Fruit fly (Drosophila melanogaster): Measurements from ENCODE around the gene Brr2.

The Brr2 gene

DNA sequence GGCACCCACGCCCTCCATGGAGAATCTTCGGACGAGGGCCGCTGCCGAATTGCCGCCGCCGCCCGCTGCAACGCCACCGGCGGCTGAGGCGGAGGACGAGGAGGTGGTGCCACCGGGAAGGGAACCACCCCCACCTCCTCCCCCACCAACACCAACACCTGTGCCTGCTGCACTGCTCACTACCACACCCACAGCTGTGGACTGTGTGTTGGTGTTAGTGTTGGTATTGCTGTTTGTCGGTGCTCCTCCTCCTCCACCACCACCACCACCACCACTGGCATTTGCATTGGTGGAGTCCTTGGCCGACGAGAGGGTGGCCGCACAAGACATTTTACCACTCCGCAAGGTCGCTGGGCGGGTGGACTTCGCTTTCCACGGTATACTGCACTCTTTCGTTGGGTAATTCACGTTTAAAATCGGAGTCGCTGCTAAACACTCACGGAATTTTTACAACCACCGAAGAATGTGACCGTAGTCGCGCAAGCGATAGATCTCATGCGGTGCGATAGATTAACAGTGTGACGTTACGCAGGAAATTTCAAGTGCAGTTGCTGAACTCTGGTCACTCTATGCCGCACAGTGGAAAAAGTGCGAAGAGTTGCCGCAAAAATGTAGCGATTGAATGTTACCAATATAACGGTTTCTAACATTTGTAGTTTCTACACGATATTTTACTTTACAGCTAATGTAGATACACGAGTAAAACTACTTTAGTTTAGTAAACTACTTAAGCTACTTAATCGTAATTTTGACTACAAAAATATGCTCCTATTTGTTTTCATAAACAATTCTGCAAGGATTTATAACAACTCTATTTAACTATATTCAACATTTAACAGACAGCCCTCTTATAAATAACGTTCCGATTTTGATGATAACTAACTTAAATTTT lies 43.9 kb upstream of the Brr2 start, which contains the start of gene mib1 (continued):
- 0 out of 2 replicates have a peak, but pooled peaks have one; percentile 30 for TF ChIP-seq CG4360 (GFP tag; IDR thresholded peaks at IDR 0.05)
- no peak for TF ChIP-seq CG10565 (GFP tag; optimal IDR thresholded peaks at IDR 0.05)
- TF ChIP-seq twi (tag; optimal IDR thresholded peaks at IDR 0.05), result peak; percentile 19
- 0 out of 3 replicates have a peak, but pooled peaks have one; percentile 19 for TF ChIP-seq Aef1 (GFP tag; IDR thresholded peaks at IDR 0.05)
- TF ChIP-seq usp (GFP tag; optimal IDR thresholded peaks at IDR 0.05), result no peak
- no peak for TF ChIP-seq CG6654 (GFP tag; optimal IDR thresholded peaks at IDR 0.05)
- no peak for TF ChIP-seq CG10366 (GFP tag; IDR thresholded peaks at IDR 0.05)
- no peak for TF ChIP-seq slou (GFP tag; optimal IDR thresholded peaks at IDR 0.05)
- TF ChIP-seq CG42726 (GFP tag; IDR thresholded peaks at IDR 0.05; ENCODE audit: partially characterized antibody), result peak; percentile 94
- TF ChIP-seq Dip3 (GFP tag; optimal IDR thresholded peaks at IDR 0.05), result no peak
- no peak for TF ChIP-seq CG2199 (GFP tag; IDR thresholded peaks at IDR 0.05)
- TF ChIP-seq Ssrp (tag; optimal IDR thresholded peaks at IDR 0.05), result no peak
- peak; percentile 72 for TF ChIP-seq Doc3 (GFP tag; IDR thresholded peaks at IDR 0.05; ENCODE audit: partially characterized antibody)
- no peak for TF ChIP-seq pb (GFP tag; optimal IDR thresholded peaks at IDR 0.05)
- no peak for TF ChIP-seq Doc2 (GFP tag; IDR thresholded peaks at IDR 0.05)
- peak; percentile 5 for TF ChIP-seq CG30403 (GFP tag; optimal IDR thresholded peaks at IDR 0.05)
- TF ChIP-seq peb (GFP tag; IDR thresholded peaks at IDR 0.05), result no peak
- TF ChIP-seq CG15696 (tag; optimal IDR thresholded peaks at IDR 0.05), result no peak
- peak; percentile 19 for TF ChIP-seq zf30C (GFP tag; optimal IDR thresholded peaks at IDR 0.05)
- peak in 1 of 2 experiments; percentile 42 for TF ChIP-seq tll (GFP tag; optimal IDR thresholded peaks at IDR 0.05)
- TF ChIP-seq NfI (GFP tag; optimal IDR thresholded peaks at IDR 0.05), result peak; percentile 53
- no peak for TF ChIP-seq esg (GFP tag; conservative IDR thresholded peaks at IDR 0.05)
- peak; percentile 78 for TF ChIP-seq D (optimal IDR thresholded peaks at IDR 0.05)
- no peak for TF ChIP-seq D (GFP tag; optimal IDR thresholded peaks at IDR 0.05)
- no peak for TF ChIP-seq tio (GFP tag; optimal IDR thresholded peaks at IDR 0.05)
- TF ChIP-seq shn (GFP tag; optimal IDR thresholded peaks at IDR 0.05), result peak; percentile 27
- TF ChIP-seq Xrp1 (GFP tag; IDR thresholded peaks at IDR 0.05), result no peak
- peak; percentile 11 for TF ChIP-seq psq (GFP tag; optimal IDR thresholded peaks at IDR 0.05)
- peak; percentile 68; the same call in 1 of the 2 replicates for TF ChIP-seq chm (GFP tag; IDR thresholded peaks at IDR 0.05)
- no peak for TF ChIP-seq Ada2b (GFP tag; IDR thresholded peaks at IDR 0.05)
- TF ChIP-seq CG17568 (GFP tag; optimal IDR thresholded peaks at IDR 0.05), result no peak
- TF ChIP-seq Poxn (GFP tag; IDR thresholded peaks at IDR 0.05), result no peak
- peak in 1 of 2 experiments; percentile 55 for TF ChIP-seq crp (GFP tag; optimal IDR thresholded peaks at IDR 0.05)
- TF ChIP-seq Hmx (GFP tag; optimal IDR thresholded peaks at IDR 0.05), result no peak
- TF ChIP-seq CG2889 (GFP tag; IDR thresholded peaks at IDR 0.05), result no peak
- TF ChIP-seq grau (tag; optimal IDR thresholded peaks at IDR 0.05), result peak; percentile 59
- TF ChIP-seq CG14710 (tag; optimal IDR thresholded peaks at IDR 0.05), result peak; percentile 91
- no peak for TF ChIP-seq CG6813 (GFP tag; optimal IDR thresholded peaks at IDR 0.05)
- TF ChIP-seq Pdp1 (GFP tag; optimal IDR thresholded peaks at IDR 0.05), result peak in 1 of 2 experiments; percentile 76
- TF ChIP-seq sqz (GFP tag; optimal IDR thresholded peaks at IDR 0.05), result no peak
- peak; percentile 90 for TF ChIP-seq row (GFP tag; IDR thresholded peaks at IDR 0.05)
- TF ChIP-seq D19B (GFP tag; optimal IDR thresholded peaks at IDR 0.05), result no peak
- TF ChIP-seq CG1529 (GFP tag; optimal IDR thresholded peaks at IDR 0.05), result no peak
- no peak for TF ChIP-seq btn (GFP tag; optimal IDR thresholded peaks at IDR 0.05)
- no peak for TF ChIP-seq hth (optimal IDR thresholded peaks at IDR 0.05)
- no peak for TF ChIP-seq ssp (GFP tag; IDR thresholded peaks at IDR 0.05)
- TF ChIP-seq CG15601 (tag; optimal IDR thresholded peaks at IDR 0.05), result peak; percentile 66
- TF ChIP-seq bbx (GFP tag; IDR thresholded peaks at IDR 0.05; ENCODE audit: partially characterized antibody), result peak; percentile 95
- no peak for TF ChIP-seq grn (GFP tag; optimal IDR thresholded peaks at IDR 0.05)
